Fruit fly (Drosophila melanogaster) whole organism, pupa: ENCODE results near the gene sff.

Source experiments
- CG14655 ChIP-seq: fragments of 200-800 bp; sonication (Bioruptor generic); optimal IDR thresholded peaks from 3 replicates; lab custom pipeline; 2017; ENCODE audit warnings: mild to moderate bottlenecking, missing biosample characterization, missing genetic modification reagents, missing genetic modification characterization
- CG34367 ChIP-seq: fragments of 200-800 bp; sonication (Bioruptor generic); optimal IDR thresholded peaks from 2 replicates; lab custom pipeline; 2018; ENCODE audit warnings: missing biosample characterization, mild to moderate bottlenecking, missing genetic modification characterization
- CG8301 ChIP-seq: fragments of 200-800 bp; sonication (Bioruptor generic); optimal IDR thresholded peaks from 2 replicates; lab custom pipeline; 2018; ENCODE audit warnings: missing biosample characterization, mild to moderate bottlenecking, missing genetic modification characterization
- Ets98B ChIP-seq: fragments of 200-800 bp; sonication (Bioruptor generic); IDR thresholded peaks from 2 replicates; pipeline ENCODE4 v1.3.6; 2022; ENCODE audit warnings: missing biosample characterization, missing genetic modification characterization
- Pif1B ChIP-seq: fragments of 200-800 bp; sonication (Bioruptor generic); optimal IDR thresholded peaks from 3 replicates; lab custom pipeline; 2016; ENCODE audit warnings: missing biosample characterization, missing genetic modification characterization
- Snoo ChIP-seq: fragments of 200-800 bp; sonication (Bioruptor generic); optimal IDR thresholded peaks from 3 replicates; lab custom pipeline; 2017; ENCODE audit warnings: missing biosample characterization, mild to moderate bottlenecking, missing genetic modification characterization, inconsistent platforms
- rn ChIP-seq: fragments of 200-800 bp; sonication (Bioruptor generic); IDR thresholded peaks from 2 replicates; pipeline ENCODE4 v1.3.6; 2022; ENCODE audit warnings: missing biosample characterization, missing genetic modification characterization

- TF ChIP-seq Ets98B (GFP tag; lab: Robert Waterston, UW): no peak
- TF ChIP-seq rn: no peak
- no peak for TF ChIP-seq Pif1B (GFP tag; lab: Kevin White, UChicago)
- no peak for TF ChIP-seq CG14655 (GFP tag; lab: Kevin White, UChicago)
- no peak for TF ChIP-seq Snoo (tag; lab: Kevin White, UChicago)
- no peak for TF ChIP-seq CG8301 (tag; lab: Kevin White, UChicago)
- no peak for TF ChIP-seq CG34367 (tag; lab: Kevin White, UChicago)
Measured at dm6 chr3L:15967588-15968500, 43.2 kb upstream of the sff start, which contains the start of the genes Brr2 and CG10516.
